Fruit fly (Drosophila melanogaster) whole organism, embryonic: ENCODE data around the gene COX7AL2.

Experiments
- ATbp ChIP-seq: fragments of 200-800 bp; sonication (Bioruptor generic); optimal IDR thresholded peaks from 2 replicates; lab custom pipeline; 2017; ENCODE audit warnings: missing biosample characterization, mild to moderate bottlenecking, missing genetic modification characterization, missing genetic modification reagents
- Atf-2 ChIP-seq: fragments of 200-800 bp; sonication (Bioruptor generic); optimal IDR thresholded peaks from 2 replicates; lab custom pipeline; 2016; ENCODE audit warnings: missing biosample characterization, missing genetic modification characterization
- Atf3 ChIP-seq: fragments of 200-800 bp; sonication (Bioruptor generic); optimal IDR thresholded peaks from 3 replicates; lab custom pipeline; 2016; ENCODE audit warnings: missing biosample characterization, missing genetic modification characterization
- CG10462 ChIP-seq: fragments of 200-800 bp; sonication (Bioruptor generic); optimal IDR thresholded peaks from 2 replicates; lab custom pipeline; 2016; ENCODE audit warnings: missing biosample characterization, missing genetic modification characterization
- CG10543 ChIP-seq: fragments of 200-800 bp; sonication (Bioruptor generic); optimal IDR thresholded peaks from 3 replicates; lab custom pipeline; 2017; ENCODE audit warnings: missing biosample characterization, mild to moderate bottlenecking, missing genetic modification characterization, moderate library complexity
- CG12071 ChIP-seq: fragments of 200-800 bp; sonication (Bioruptor generic); optimal IDR thresholded peaks from 3 replicates; lab custom pipeline; 2018; ENCODE audit warnings: missing biosample characterization, mild to moderate bottlenecking, missing genetic modification characterization
- CG12236 ChIP-seq: fragments of 200-800 bp; sonication (Bioruptor generic); optimal IDR thresholded peaks from 2 replicates; lab custom pipeline; 2016; ENCODE audit warnings: missing biosample characterization, missing genetic modification characterization
- CG12299 ChIP-seq: fragments of 200-800 bp; sonication (Bioruptor generic); optimal IDR thresholded peaks from 2 replicates; lab custom pipeline; 2018; ENCODE audit warnings: missing biosample characterization, mild to moderate bottlenecking, missing genetic modification characterization
- CG14014 ChIP-seq: fragments of 200-800 bp; sonication (Bioruptor generic); IDR thresholded peaks from 2 replicates; pipeline ENCODE4 v1.3.6; 2022; ENCODE audit warnings: missing biosample characterization, missing genetic modification characterization
- CG14965 ChIP-seq: fragments of 200-800 bp; sonication (Bioruptor generic); optimal IDR thresholded peaks from 2 replicates; lab custom pipeline; 2016; ENCODE audit warnings: missing biosample characterization, missing genetic modification characterization, borderline replicate concordance
- CG15011 ChIP-seq: fragments of 200-800 bp; sonication (Bioruptor generic); optimal IDR thresholded peaks from 3 replicates; lab custom pipeline; 2018; ENCODE audit warnings: missing biosample characterization, mild to moderate bottlenecking, missing genetic modification characterization
- CG15269 ChIP-seq: fragments of 200-800 bp; sonication (Bioruptor generic); optimal IDR thresholded peaks from 2 replicates; lab custom pipeline; 2018; ENCODE audit warnings: missing biosample characterization, mild to moderate bottlenecking, missing genetic modification characterization, moderate library complexity
- CG2202 ChIP-seq: fragments of 200-800 bp; sonication (Bioruptor generic); optimal IDR thresholded peaks from 2 replicates; lab custom pipeline; 2018; ENCODE audit warnings: missing biosample characterization, mild to moderate bottlenecking, missing genetic modification characterization
- CG30020 ChIP-seq: fragments of 200-800 bp; optimal IDR thresholded peaks from 2 replicates; lab custom pipeline; 2019; ENCODE audit warnings: missing biosample characterization, mild to moderate bottlenecking, missing genetic modification characterization, moderate library complexity
- CG31441 ChIP-seq: fragments of 200-800 bp; sonication (Bioruptor generic); IDR thresholded peaks from 2 replicates; pipeline ENCODE4 v1.3.6; 2022; ENCODE audit warnings: missing biosample characterization, missing genetic modification characterization
- CG6654 ChIP-seq: fragments of 200-800 bp; sonication (Bioruptor generic); optimal IDR thresholded peaks from 2 replicates; lab custom pipeline; 2017; ENCODE audit warnings: missing biosample characterization, mild to moderate bottlenecking, missing genetic modification characterization
- CG6689 ChIP-seq: fragments of 200-800 bp; sonication (Bioruptor generic); IDR thresholded peaks from 2 replicates; pipeline ENCODE4 v1.3.6; 2022; ENCODE audit warnings: missing biosample characterization, missing genetic modification characterization
- CG7372 ChIP-seq: fragments of 200-800 bp; sonication (Bioruptor generic); IDR thresholded peaks from 2 replicates; pipeline ENCODE4 v1.3.6; 2022; ENCODE audit warnings: missing biosample characterization, missing genetic modification characterization
- CG8290 ChIP-seq, 3 experiments: fragments of 200-800 bp; sonication (Bioruptor generic); optimal IDR thresholded peaks; 2 replicates each; lab custom pipeline; 2016 to 2019; ENCODE audit warnings: missing biosample characterization in 3 of 3, missing genetic modification characterization in 3 of 3, mild to moderate bottlenecking in 2 of 3, moderate library complexity in 1 of 3
- CG9817 ChIP-seq: fragments of 200-800 bp; sonication (Bioruptor generic); optimal IDR thresholded peaks from 2 replicates; lab custom pipeline; 2018; ENCODE audit warnings: missing biosample characterization, mild to moderate bottlenecking, missing genetic modification characterization, moderate library complexity
- CoRest ChIP-seq: fragments of 200-800 bp; sonication (Bioruptor generic); optimal IDR thresholded peaks from 3 replicates; lab custom pipeline; 2018; ENCODE audit warnings: missing biosample characterization, mild to moderate bottlenecking, missing genetic modification characterization, moderate library complexity
- Deaf1 ChIP-seq: fragments of 200-800 bp; optimal IDR thresholded peaks from 3 replicates; lab custom pipeline; 2019; ENCODE audit warnings: missing biosample characterization, mild to moderate bottlenecking, missing genetic modification characterization, moderate library complexity
- Dek ChIP-seq: fragments of 200-800 bp; sonication (Bioruptor generic); optimal IDR thresholded peaks from 3 replicates; lab custom pipeline; 2019; ENCODE audit warnings: missing biosample characterization, mild to moderate bottlenecking, missing genetic modification characterization, moderate library complexity
- Drgx ChIP-seq: fragments of 200-800 bp; sonication (Bioruptor generic); IDR thresholded peaks from 2 replicates; pipeline ENCODE4 v1.3.6; 2022; ENCODE audit warnings: missing biosample characterization, missing genetic modification characterization
- Fer1 ChIP-seq: fragments of 200-800 bp; sonication (Bioruptor generic); optimal IDR thresholded peaks from 2 replicates; lab custom pipeline; 2017; ENCODE audit warnings: missing biosample characterization, mild to moderate bottlenecking, missing genetic modification characterization
- Hr39 ChIP-seq: fragments of >200 bp; optimal IDR thresholded peaks from 2 replicates; lab custom pipeline; 2017
- Nf-YB ChIP-seq: fragments of 200-800 bp; sonication (Bioruptor generic); optimal IDR thresholded peaks from 3 replicates; lab custom pipeline; 2019; ENCODE audit warnings: missing biosample characterization, mild to moderate bottlenecking, missing genetic modification characterization, moderate library complexity
- NfI ChIP-seq: fragments of 200-800 bp; sonication (Bioruptor generic); optimal IDR thresholded peaks from 3 replicates; lab custom pipeline; 2018; ENCODE audit warnings: missing biosample characterization, mild to moderate bottlenecking, missing genetic modification characterization, moderate library complexity
- Rx ChIP-seq: fragments of 200-800 bp; sonication (Bioruptor generic); IDR thresholded peaks from 2 replicates; pipeline ENCODE4 v1.3.6; 2022; ENCODE audit warnings: missing biosample characterization, missing genetic modification characterization
- Side ChIP-seq: fragments of 200-800 bp; sonication (Bioruptor generic); optimal IDR thresholded peaks from 2 replicates; lab custom pipeline; 2016; ENCODE audit warnings: missing biosample characterization, missing genetic modification characterization
- Spps ChIP-seq: fragments of 200-800 bp; sonication (Bioruptor generic); optimal IDR thresholded peaks from 2 replicates; lab custom pipeline; 2018; ENCODE audit warnings: missing biosample characterization, mild to moderate bottlenecking, missing genetic modification characterization
- Sry-β ChIP-seq: fragments of 200-800 bp; sonication (Bioruptor generic); optimal IDR thresholded peaks from 2 replicates; lab custom pipeline; 2018; ENCODE audit warnings: missing biosample characterization, mild to moderate bottlenecking, missing genetic modification characterization, moderate library complexity
- YL-1 ChIP-seq: fragments of 200-800 bp; sonication (Bioruptor generic); optimal IDR thresholded peaks from 3 replicates; lab custom pipeline; 2017; ENCODE audit warnings: missing biosample characterization, mild to moderate bottlenecking, missing genetic modification characterization
- ash1 ChIP-seq: fragments of 200-800 bp; sonication (Bioruptor generic); optimal IDR thresholded peaks from 2 replicates; lab custom pipeline; 2018; ENCODE audit warnings: missing biosample characterization, mild to moderate bottlenecking, missing genetic modification characterization
- bbx ChIP-seq: fragments of 200-800 bp; sonication (Bioruptor generic); IDR thresholded peaks from 2 replicates; pipeline ENCODE4 v1.3.6; 2022; ENCODE audit warnings: missing biosample characterization, missing genetic modification characterization; ENCODE audit not compliant: partially characterized antibody
- cad ChIP-seq: fragments of >200 bp; optimal IDR thresholded peaks from 2 replicates; lab custom pipeline; 2017; ENCODE audit warnings: missing biosample characterization, missing genetic modification characterization
- caup ChIP-seq: fragments of 200-800 bp; sonication (Bioruptor generic); optimal IDR thresholded peaks from 3 replicates; lab custom pipeline; 2017; ENCODE audit warnings: missing biosample characterization, mild to moderate bottlenecking, missing genetic modification characterization, moderate library complexity; ENCODE audit not compliant: severe bottlenecking
- emc ChIP-seq: fragments of 200-800 bp; sonication (Bioruptor generic); optimal IDR thresholded peaks from 2 replicates; lab custom pipeline; 2016; ENCODE audit warnings: missing biosample characterization, missing genetic modification characterization
- gce ChIP-seq: fragments of 200-800 bp; sonication (Bioruptor generic); IDR thresholded peaks from 3 replicates; pipeline ENCODE4 v1.3.6; 2022; ENCODE audit warnings: missing biosample characterization, missing genetic modification characterization
- gcm ChIP-seq: fragments of 200-800 bp; sonication (Bioruptor generic); optimal IDR thresholded peaks from 2 replicates; lab custom pipeline; 2019; ENCODE audit warnings: missing biosample characterization, mild to moderate bottlenecking, missing genetic modification characterization, moderate library complexity
- gem ChIP-seq: fragments of 200-800 bp; sonication (Bioruptor generic); optimal IDR thresholded peaks from 2 replicates; lab custom pipeline; 2019; ENCODE audit warnings: missing biosample characterization, mild to moderate bottlenecking, missing genetic modification characterization, moderate library complexity
- gt ChIP-seq: fragments of 200-800 bp; sonication (Bioruptor generic); IDR thresholded peaks from 2 replicates; pipeline ENCODE4 v1.3.6; 2022; ENCODE audit warnings: missing biosample characterization, missing genetic modification characterization
- hbn ChIP-seq: fragments of 200-800 bp; sonication (Bioruptor generic); IDR thresholded peaks from 2 replicates; pipeline ENCODE4 v1.3.6; 2022; ENCODE audit warnings: missing biosample characterization, missing genetic modification characterization; ENCODE audit not compliant: partially characterized antibody
- ken ChIP-seq: fragments of 200-800 bp; sonication (Bioruptor generic); IDR thresholded peaks from 3 replicates; pipeline ENCODE4 v1.3.6; 2022; ENCODE audit warnings: missing biosample characterization, missing genetic modification characterization
- lilli ChIP-seq: fragments of 200-800 bp; sonication (Bioruptor generic); optimal IDR thresholded peaks from 3 replicates; lab custom pipeline; 2016; ENCODE audit warnings: missing biosample characterization, missing genetic modification characterization
- pum ChIP-seq: fragments of 200-800 bp; sonication (Bioruptor generic); optimal IDR thresholded peaks from 2 replicates; lab custom pipeline; 2016; ENCODE audit warnings: missing biosample characterization, missing genetic modification characterization
- schlank ChIP-seq: fragments of 200-800 bp; sonication (Bioruptor generic); optimal IDR thresholded peaks from 2 replicates; lab custom pipeline; 2018; ENCODE audit warnings: missing biosample characterization, mild to moderate bottlenecking, missing genetic modification characterization
- slbo ChIP-seq: fragments of 200-800 bp; sonication (Bioruptor generic); IDR thresholded peaks from 2 replicates; pipeline ENCODE4 v1.3.6; 2022; ENCODE audit warnings: missing biosample characterization, missing genetic modification characterization
- sna ChIP-seq: fragments of 200-800 bp; sonication (Bioruptor generic); IDR thresholded peaks from 2 replicates; pipeline ENCODE4 v1.3.6; 2022; ENCODE audit warnings: missing biosample characterization, missing genetic modification characterization; ENCODE audit not compliant: partially characterized antibody
- vfl ChIP-seq: fragments of 200-800 bp; sonication (Bioruptor generic); optimal IDR thresholded peaks from 2 replicates; lab custom pipeline; 2016; ENCODE audit warnings: missing biosample characterization, missing genetic modification characterization
- yki ChIP-seq: fragments of >200 bp; optimal IDR thresholded peaks from 3 replicates; lab custom pipeline; 2018

COX7AL2 gene

dm6 chr2L:2227316-2227715 is 29.6 kb upstream of the COX7AL2 start (continued):
- TF ChIP-seq CG7372 (GFP tag; lab: Robert Waterston, UW) (no peak), caup (GFP tag; lab: Kevin White, UChicago) (no peak), pum (GFP tag; lab: Kevin White, UChicago) (no peak), CG12299 (tag; lab: Kevin White, UChicago) (no peak), ash1 (GFP tag; lab: Kevin White, UChicago) (no peak), Hr39 (lab: Kevin White, UChicago) (no peak), CG9817 (tag; lab: Kevin White, UChicago) (peak; percentile 2), CoRest (tag; lab: Kevin White, UChicago) (peak; percentile 21), Atf3 (GFP tag; lab: Kevin White, UChicago) (no peak), Nf-YB (GFP tag; lab: Kevin White, UChicago) (no peak), CG30020 (tag; lab: Kevin White, UChicago) (no peak), NfI (GFP tag; lab: Kevin White, UChicago) (peak; percentile 34), CG15011 (GFP tag; lab: Kevin White, UChicago) (no peak), CG14014 (peak; percentile 53; the same call in 1 of the 2 replicates), sna (GFP tag; lab: Robert Waterston, UW) (no peak), Side (GFP tag; lab: Kevin White, UChicago) (peak; percentile 6), ken (GFP tag; lab: Robert Waterston, UW) (0 out of 3 replicates have a peak, but pooled peaks have one; percentile 3), cad (no peak), gcm (GFP tag; lab: Kevin White, UChicago) (peak; percentile 46), slbo (peak; percentile 64), CG6689 (GFP tag; lab: Robert Waterston, UW) (peak; percentile 62), gce (GFP tag; lab: Robert Waterston, UW) (peak; percentile 34; the same call in 1 of the 3 replicates), Rx (peak; percentile 60), CG15269 (peak; percentile 65), CG6654 (no peak), Drgx (GFP tag; lab: Robert Waterston, UW) (peak; percentile 84), yki (no peak), CG12236 (GFP tag; lab: Kevin White, UChicago) (no peak), schlank (tag; lab: Kevin White, UChicago) (no peak), CG12071 (GFP tag; lab: Kevin White, UChicago) (peak; percentile 59), CG2202 (no peak), CG14965 (no peak), gem (peak; percentile 69), Deaf1 (tag; lab: Kevin White, UChicago) (no peak), CG31441 (GFP tag; lab: Robert Waterston, UW) (peak; percentile 44; the same call in 1 of the 2 replicates), YL-1 (no peak), Dek (tag; lab: Kevin White, UChicago) (no peak), ATbp (GFP tag; lab: Kevin White, UChicago) (peak; percentile 68), hbn (no peak), emc (no peak), CG10462 (GFP tag; lab: Kevin White, UChicago) (no peak), Atf-2 (peak; percentile 2), lilli (GFP tag; lab: Kevin White, UChicago) (peak; percentile 48), CG10543 (peak; percentile 15), gt (no peak), CG8290 (GFP tag; optimal IDR thresholded peaks at IDR 0.05; lab: Kevin White, UChicago) (no peak), CG8290 (tag; optimal IDR thresholded peaks at IDR 0.05; lab: Kevin White, UChicago) (peak in 1 of 2 experiments; percentile 60), Sry-β (GFP tag; lab: Kevin White, UChicago) (no peak), vfl (no peak), Fer1 (GFP tag; lab: Kevin White, UChicago) (peak; percentile 48), Spps (no peak), bbx (GFP tag; lab: Robert Waterston, UW) (no peak)
